Worm (Caenorhabditis elegans): ENCODE data around the gene lec-10.

DNA sequence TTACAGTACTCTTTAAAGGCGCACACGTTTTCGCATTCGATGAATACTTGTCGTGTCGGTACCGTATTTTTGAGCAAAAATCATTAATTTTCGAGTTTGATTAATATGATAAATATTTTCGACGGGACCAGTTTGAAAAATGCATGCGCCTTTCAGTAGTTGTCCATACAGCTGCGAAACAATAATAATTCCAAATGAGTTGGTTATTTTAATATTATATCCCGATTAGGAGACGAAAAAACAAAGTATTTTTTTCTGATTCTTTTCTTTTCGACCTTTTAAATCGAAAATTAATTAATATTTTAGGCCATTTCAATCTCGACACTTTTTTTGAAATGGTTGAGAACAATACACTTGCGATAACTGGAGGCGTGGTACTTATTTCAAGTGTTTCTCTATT is 50.3 kb downstream of the lec-10 start, which contains the start of gene T05H4.4:
- TF ChIP-seq ceh-82 (tag; optimal IDR thresholded peaks at IDR 0.05) (no peak), unc-130 (GFP tag; optimal IDR thresholded peaks at IDR 0.05) (no peak), mes-2 (tag; optimal IDR thresholded peaks at IDR 0.05; ENCODE audit: poor library complexity, severe bottlenecking) (no peak), ceh-20 (GFP tag; IDR thresholded peaks at IDR 0.05) (no peak), nhr-25 (tag; optimal IDR thresholded peaks at IDR 0.05; ENCODE audit: borderline replicate concordance, insufficient read depth) (no peak), nhr-28 (tag; optimal IDR thresholded peaks at IDR 0.05) (no peak), snpc-4 (tag; optimal IDR thresholded peaks at IDR 0.05) (no peak), spr-1 (tag; optimal IDR thresholded peaks at IDR 0.05) (no peak), nhr-76 (tag; optimal IDR thresholded peaks at IDR 0.05) (no peak), dve-1 (tag; optimal IDR thresholded peaks at IDR 0.05; ENCODE audit: insufficient read depth) (no peak), skn-1 (tag; optimal IDR thresholded peaks at IDR 0.05) (no peak), jun-1 (tag; optimal IDR thresholded peaks at IDR 0.05) (no peak), snpc-1.2 (GFP tag; IDR thresholded peaks at IDR 0.05) (no peak)

All from whole organism, L4 larva.